Worm (Caenorhabditis elegans): ENCODE measurements around the gene F17C11.22.

- TF ChIP-seq sea-1 (GFP tag; conservative IDR thresholded peaks at IDR 0.05) (no peak), flt-1 (GFP tag; IDR thresholded peaks at IDR 0.05) (no peak), hmbx-1 (tag; optimal IDR thresholded peaks at IDR 0.05) (no peak), aly-1 (tag; optimal IDR thresholded peaks at IDR 0.05) (no peak), tbx-11 (GFP tag; IDR thresholded peaks at IDR 0.05) (no peak), pes-1 (GFP tag; IDR thresholded peaks at IDR 0.05) (no peak), hmg-4 (GFP tag; optimal IDR thresholded peaks at IDR 0.05) (no peak), scrt-1 (GFP tag; IDR thresholded peaks at IDR 0.05) (no peak), ama-1 (optimal IDR thresholded peaks at IDR 0.05) (no peak), F13C5.2 (tag; optimal IDR thresholded peaks at IDR 0.05) (peak; percentile 74), tbx-37 (GFP tag; conservative IDR thresholded peaks at IDR 0.05) (no peak)
Measured at ce11 chrV:10965501-10965900, 4.5 kb downstream of the F17C11.22 start, which contains the start of the genes ctf-4 and eef-1G.

Measured in whole organism, early embryonic.